Comparison of ENCODE assay signal across 5 fruit fly cellular contexts in genomic region chr2L:9758856-9759255, dm6.
TF ChIP-seq lines count a peak whose summit lies in the region.

No protein-coding gene starts in this region.

- peak; percentile 24 for TF ChIP-seq CTCF in whole organism, embryonic (GFP tag; optimal IDR thresholded peaks at IDR 0.05; lab: Kevin White, UChicago)

TF ChIP-seq in whole organism, adult, 20 proteins besides CTCF, POLR2A, EP300 and RAD21 (continues in another document):
- TF ChIP-seq Mnt (GFP tag; optimal IDR thresholded peaks at IDR 0.05; lab: Kevin White, UChicago) = peak; percentile 46
- TF ChIP-seq cnc (optimal IDR thresholded peaks at IDR 0.05; lab: Kevin White, UChicago) = no peak
- TF ChIP-seq Hr96 (GFP tag; optimal IDR thresholded peaks at IDR 0.05; lab: Kevin White, UChicago) = peak; percentile 73
- peak; percentile 56 for TF ChIP-seq CG5204 (GFP tag; optimal IDR thresholded peaks at IDR 0.05; lab: Kevin White, UChicago)
- TF ChIP-seq CG33017 (tag; optimal IDR thresholded peaks at IDR 0.05; lab: Kevin White, UChicago) = peak; percentile 55
- TF ChIP-seq CG1620 (GFP tag; optimal IDR thresholded peaks at IDR 0.05; lab: Kevin White, UChicago) = no peak
- TF ChIP-seq tj (GFP tag; optimal IDR thresholded peaks at IDR 0.05; lab: Kevin White, UChicago) = no peak
- TF ChIP-seq toe (GFP tag; optimal IDR thresholded peaks at IDR 0.05; lab: Kevin White, UChicago) = peak; percentile 73
- TF ChIP-seq pad (GFP tag; optimal IDR thresholded peaks at IDR 0.05; lab: Kevin White, UChicago) = no peak
- peak; percentile 46 for TF ChIP-seq bab1 (GFP tag; optimal IDR thresholded peaks at IDR 0.05; lab: Kevin White, UChicago)
- peak; percentile 37 for TF ChIP-seq CG14711 (tag; optimal IDR thresholded peaks at IDR 0.05; lab: Kevin White, UChicago)
- TF ChIP-seq CG12768 (GFP tag; optimal IDR thresholded peaks at IDR 0.05; lab: Kevin White, UChicago) = no peak
- TF ChIP-seq cic (GFP tag; optimal IDR thresholded peaks at IDR 0.05; lab: Kevin White, UChicago) = no peak
- no peak for TF ChIP-seq Crg-1 (GFP tag; optimal IDR thresholded peaks at IDR 0.05; lab: Kevin White, UChicago)
- no peak for TF ChIP-seq kay (GFP tag; lab: Kevin White, UChicago; ENCODE audit: borderline replicate concordance)
- peak; percentile 55 for TF ChIP-seq CG7101 (tag; optimal IDR thresholded peaks at IDR 0.05; lab: Kevin White, UChicago)
- TF ChIP-seq CG7045 (GFP tag; optimal IDR thresholded peaks at IDR 0.05; lab: Kevin White, UChicago) = peak; percentile 21
- TF ChIP-seq CG11617 (GFP tag; optimal IDR thresholded peaks at IDR 0.05; lab: Kevin White, UChicago) = peak; percentile 18

TF ChIP-seq in whole organism, embryonic, 481 proteins besides CTCF, POLR2A, EP300 and RAD21 (continues in another document):
- TF ChIP-seq CG11093 (GFP tag; IDR thresholded peaks at IDR 0.05; lab: Robert Waterston, UW) = no peak
- peak; percentile 88 for TF ChIP-seq slbo (GFP tag; IDR thresholded peaks at IDR 0.05; lab: Robert Waterston, UW)
- no peak for TF ChIP-seq Kr (GFP tag; optimal IDR thresholded peaks at IDR 0.05; lab: Kevin White, UChicago)
- no peak for TF ChIP-seq en (GFP tag; optimal IDR thresholded peaks at IDR 0.05; lab: Kevin White, UChicago)
- peak; percentile 4 for TF ChIP-seq cato (GFP tag; optimal IDR thresholded peaks at IDR 0.05; lab: Kevin White, UChicago; ENCODE audit: borderline replicate concordance)
- peak; percentile 23; the same call in 1 of the 2 replicates for TF ChIP-seq CG17328 (GFP tag; IDR thresholded peaks at IDR 0.05; lab: Robert Waterston, UW)
- TF ChIP-seq BtbVII (GFP tag; optimal IDR thresholded peaks at IDR 0.05; lab: Kevin White, UChicago) = no peak
- TF ChIP-seq lbe (GFP tag; optimal IDR thresholded peaks at IDR 0.05; lab: Kevin White, UChicago) = peak; percentile 25
- no peak for TF ChIP-seq CG9797 (GFP tag; optimal IDR thresholded peaks at IDR 0.05; lab: Kevin White, UChicago)
- TF ChIP-seq CG18599 (GFP tag; optimal IDR thresholded peaks at IDR 0.05; lab: Kevin White, UChicago) = peak; percentile 58
- peak; percentile 78 for TF ChIP-seq B-H2 (GFP tag; optimal IDR thresholded peaks at IDR 0.05; lab: Kevin White, UChicago)
- no peak for TF ChIP-seq gcm (GFP tag; optimal IDR thresholded peaks at IDR 0.05; lab: Kevin White, UChicago)
- TF ChIP-seq CG3726 (GFP tag; IDR thresholded peaks at IDR 0.05; lab: Robert Waterston, UW) = no peak
- no peak for TF ChIP-seq sqz (GFP tag; optimal IDR thresholded peaks at IDR 0.05; lab: Kevin White, UChicago)
- no peak for TF ChIP-seq usp (GFP tag; optimal IDR thresholded peaks at IDR 0.05; lab: Kevin White, UChicago)
- TF ChIP-seq Nf-YB (GFP tag; optimal IDR thresholded peaks at IDR 0.05; lab: Kevin White, UChicago) = peak; percentile 1
- TF ChIP-seq cas (GFP tag; IDR thresholded peaks at IDR 0.05; lab: Robert Waterston, UW) = peak; percentile 60; the same call in 1 of the 2 replicates
- TF ChIP-seq CG5245 (GFP tag; optimal IDR thresholded peaks at IDR 0.05; lab: Kevin White, UChicago) = no peak

TF ChIP-seq in whole organism, prepupa, 60 proteins besides CTCF, POLR2A, EP300 and RAD21 (continues in another document):
- TF ChIP-seq lz (GFP tag; optimal IDR thresholded peaks at IDR 0.05; lab: Kevin White, UChicago) (peak; percentile 11), CG8119 (GFP tag; IDR thresholded peaks at IDR 0.05; lab: Robert Waterston, UW) (no peak), fd85E (GFP tag; optimal IDR thresholded peaks at IDR 0.05; lab: Kevin White, UChicago) (no peak), acj6 (GFP tag; optimal IDR thresholded peaks at IDR 0.05; lab: Kevin White, UChicago) (peak; percentile 25), CG6808 (GFP tag; optimal IDR thresholded peaks at IDR 0.05; lab: Kevin White, UChicago) (no peak), Hr4 (GFP tag; optimal IDR thresholded peaks at IDR 0.05; lab: Kevin White, UChicago) (no peak), CG1621 (tag; optimal IDR thresholded peaks at IDR 0.05; lab: Kevin White, UChicago) (peak; percentile 58), Sox15 (GFP tag; optimal IDR thresholded peaks at IDR 0.05; lab: Kevin White, UChicago) (peak; percentile 26), topi (GFP tag; optimal IDR thresholded peaks at IDR 0.05; lab: Kevin White, UChicago) (peak; percentile 40), CG31627 (GFP tag; optimal IDR thresholded peaks at IDR 0.05; lab: Kevin White, UChicago) (peak; percentile 54), vri (GFP tag; optimal IDR thresholded peaks at IDR 0.05; lab: Kevin White, UChicago) (no peak), salr (GFP tag; optimal IDR thresholded peaks at IDR 0.05; lab: Kevin White, UChicago) (no peak), CG15336 (GFP tag; IDR thresholded peaks at IDR 0.05; lab: Robert Waterston, UW) (peak; percentile 16; the same call in 1 of the 2 replicates), cyc (GFP tag; optimal IDR thresholded peaks at IDR 0.05; lab: Kevin White, UChicago) (peak; percentile 14), CG10669 (GFP tag; optimal IDR thresholded peaks at IDR 0.05; lab: Kevin White, UChicago) (no peak), CG32006 (GFP tag; optimal IDR thresholded peaks at IDR 0.05; lab: Kevin White, UChicago) (peak; percentile 49), CG34406 (GFP tag; optimal IDR thresholded peaks at IDR 0.05; lab: Kevin White, UChicago) (no peak), Blimp-1 (GFP tag; optimal IDR thresholded peaks at IDR 0.05; lab: Kevin White, UChicago) (no peak), CG6854 (GFP tag; optimal IDR thresholded peaks at IDR 0.05; lab: Kevin White, UChicago) (peak; percentile 59), svp (GFP tag; lab: Kevin White, UChicago) (peak; percentile 72)

TF ChIP-seq in whole organism, pupa, 21 proteins besides CTCF, POLR2A, EP300 and RAD21:
- TF ChIP-seq rn (GFP tag; IDR thresholded peaks at IDR 0.05; lab: Robert Waterston, UW) (peak; percentile 34; the same call in 1 of the 2 replicates), CG4496 (GFP tag; IDR thresholded peaks at IDR 0.05; lab: Robert Waterston, UW) (peak; percentile 51), CG12605 (GFP tag; IDR thresholded peaks at IDR 0.05; lab: Robert Waterston, UW) (peak; percentile 33; the same call in 1 of the 2 replicates), CG9948 (tag; optimal IDR thresholded peaks at IDR 0.05; lab: Kevin White, UChicago) (no peak), Ets98B (GFP tag; IDR thresholded peaks at IDR 0.05; lab: Robert Waterston, UW) (peak; percentile 68), CG15710 (tag; optimal IDR thresholded peaks at IDR 0.05; lab: Kevin White, UChicago) (peak; percentile 35), fd96Ca (GFP tag; IDR thresholded peaks at IDR 0.05; lab: Robert Waterston, UW) (peak; percentile 87), Snoo (tag; optimal IDR thresholded peaks at IDR 0.05; lab: Kevin White, UChicago) (peak; percentile 2), CG32121 (GFP tag; IDR thresholded peaks at IDR 0.05; lab: Robert Waterston, UW) (peak; percentile 63), CG13204 (GFP tag; optimal IDR thresholded peaks at IDR 0.05; lab: Kevin White, UChicago) (no peak), Pif1B (GFP tag; optimal IDR thresholded peaks at IDR 0.05; lab: Kevin White, UChicago) (peak; percentile 15), EcR (GFP tag; optimal IDR thresholded peaks at IDR 0.05; lab: Kevin White, UChicago) (peak; percentile 45), CG14655 (GFP tag; optimal IDR thresholded peaks at IDR 0.05; lab: Kevin White, UChicago) (no peak), CG8159 (tag; optimal IDR thresholded peaks at IDR 0.05; lab: Kevin White, UChicago) (no peak), CG17806 (tag; optimal IDR thresholded peaks at IDR 0.05; lab: Kevin White, UChicago) (no peak)

TF ChIP-seq in whole organism, wandering third instar larva, 38 proteins besides CTCF, POLR2A, EP300 and RAD21:
- peak; percentile 26 for TF ChIP-seq ey (GFP tag; optimal IDR thresholded peaks at IDR 0.05; lab: Kevin White, UChicago)
- peak in 1 of 2 experiments; percentile 58 for TF ChIP-seq foxo (GFP tag; optimal IDR thresholded peaks at IDR 0.05; lab: Kevin White, UChicago)
- peak; percentile 29 for TF ChIP-seq psq (GFP tag; optimal IDR thresholded peaks at IDR 0.05; lab: Kevin White, UChicago)
- peak; percentile 53 for TF ChIP-seq fru (GFP tag; optimal IDR thresholded peaks at IDR 0.05; lab: Kevin White, UChicago)
- peak; percentile 52 for TF ChIP-seq HLH106 (tag; optimal IDR thresholded peaks at IDR 0.05; lab: Kevin White, UChicago)
- no peak for TF ChIP-seq N (GFP tag; optimal IDR thresholded peaks at IDR 0.05; lab: Kevin White, UChicago)
- peak; percentile 38 for TF ChIP-seq h (GFP tag; optimal IDR thresholded peaks at IDR 0.05; lab: Kevin White, UChicago)
- TF ChIP-seq CG9705 (GFP tag; optimal IDR thresholded peaks at IDR 0.05; lab: Kevin White, UChicago) = peak; percentile 44
- TF ChIP-seq br (GFP tag; optimal IDR thresholded peaks at IDR 0.05; lab: Kevin White, UChicago) = peak; percentile 62
- no peak for TF ChIP-seq jim (GFP tag; optimal IDR thresholded peaks at IDR 0.05; lab: Kevin White, UChicago)
- TF ChIP-seq Dif (GFP tag; optimal IDR thresholded peaks at IDR 0.05; lab: Kevin White, UChicago; ENCODE audit: partially characterized antibody) = no peak
- TF ChIP-seq OdsH (GFP tag; optimal IDR thresholded peaks at IDR 0.05; lab: Kevin White, UChicago) = peak; percentile 20
- peak; percentile 49 for TF ChIP-seq rgr (GFP tag; optimal IDR thresholded peaks at IDR 0.05; lab: Kevin White, UChicago)
- TF ChIP-seq Abd-B (GFP tag; optimal IDR thresholded peaks at IDR 0.05; lab: Kevin White, UChicago) = no peak
- TF ChIP-seq CG32264 (GFP tag; optimal IDR thresholded peaks at IDR 0.05; lab: Kevin White, UChicago) = no peak
- no peak for TF ChIP-seq Mio (GFP tag; optimal IDR thresholded peaks at IDR 0.05; lab: Kevin White, UChicago)
- TF ChIP-seq Hr83 (GFP tag; optimal IDR thresholded peaks at IDR 0.05; lab: Kevin White, UChicago; ENCODE audit: poor library complexity, severe bottlenecking) = peak; percentile 93
- TF ChIP-seq Sp1 (GFP tag; optimal IDR thresholded peaks at IDR 0.05; lab: Kevin White, UChicago) = peak; percentile 35
- TF ChIP-seq Rel (GFP tag; optimal IDR thresholded peaks at IDR 0.05; lab: Kevin White, UChicago) = no peak
- TF ChIP-seq Rel (tag; optimal IDR thresholded peaks at IDR 0.05; lab: Kevin White, UChicago) = peak; percentile 72
- no peak for TF ChIP-seq dl (GFP tag; optimal IDR thresholded peaks at IDR 0.05; lab: Kevin White, UChicago; ENCODE audit: insufficient read depth in 1 of 2, partially characterized antibody in 2 of 2)
- peak; percentile 81 for TF ChIP-seq woc (GFP tag; optimal IDR thresholded peaks at IDR 0.05; lab: Kevin White, UChicago)
- peak; percentile 21 for TF ChIP-seq dmrt93B (GFP tag; optimal IDR thresholded peaks at IDR 0.05; lab: Kevin White, UChicago)
